Fruit fly (Drosophila melanogaster): Measurements from ENCODE around the gene vvl.

dm6 chr3L:6834281-6835224, 44.6 kb downstream of the vvl start:
- TF ChIP-seq CG6854 (GFP tag; optimal IDR thresholded peaks at IDR 0.05): no peak
- no peak for TF ChIP-seq pdm3 (GFP tag; optimal IDR thresholded peaks at IDR 0.05)
- TF ChIP-seq CG11902 (GFP tag; optimal IDR thresholded peaks at IDR 0.05): no peak
- TF ChIP-seq CG34406 (GFP tag; optimal IDR thresholded peaks at IDR 0.05): no peak
- no peak for TF ChIP-seq Eip75B (GFP tag; optimal IDR thresholded peaks at IDR 0.05)
- TF ChIP-seq CG6163 (GFP tag; IDR thresholded peaks at IDR 0.05): no peak
- peak; percentile 58 for TF ChIP-seq CG10669 (GFP tag; optimal IDR thresholded peaks at IDR 0.05)
- TF ChIP-seq Hr38 (GFP tag; optimal IDR thresholded peaks at IDR 0.05): no peak
- TF ChIP-seq net (GFP tag; optimal IDR thresholded peaks at IDR 0.05): no peak
- TF ChIP-seq Met (GFP tag; optimal IDR thresholded peaks at IDR 0.05): no peak
- TF ChIP-seq salr (GFP tag; optimal IDR thresholded peaks at IDR 0.05): no peak
